Fruit fly (Drosophila melanogaster): ENCODE data around the gene CG12985.

Gene CG12985

DNA sequence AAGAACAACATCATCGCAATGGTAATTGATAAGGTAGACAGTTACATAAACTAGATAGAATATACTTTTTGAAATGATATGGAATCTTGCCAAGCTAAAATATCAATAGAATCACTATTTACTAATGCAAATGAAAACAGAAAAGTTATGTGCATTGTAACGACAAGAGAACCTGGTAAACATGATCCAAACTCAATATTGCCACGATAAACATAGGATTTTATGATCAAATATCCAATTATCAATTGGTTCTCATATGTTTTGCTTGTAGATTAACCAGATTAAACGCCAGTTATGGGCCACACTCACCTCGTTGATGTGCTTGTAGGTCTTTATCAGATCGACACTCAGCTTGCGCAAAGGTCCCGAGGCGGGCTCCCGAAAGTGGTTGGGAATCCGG is 11.2 kb upstream of the CG12985 start:
- peak; percentile 40 for TF ChIP-seq grn (GFP tag; optimal IDR thresholded peaks at IDR 0.05)
- TF ChIP-seq D19A (tag; optimal IDR thresholded peaks at IDR 0.05) = no peak
- no peak for TF ChIP-seq CG11696 (GFP tag; IDR thresholded peaks at IDR 0.05)
- TF ChIP-seq CG1603 (tag; optimal IDR thresholded peaks at IDR 0.05) = peak; percentile 8
- peak; percentile 80 for TF ChIP-seq sens (GFP tag)
- TF ChIP-seq ara (GFP tag; IDR thresholded peaks at IDR 0.05) = no peak
- no peak for TF ChIP-seq Hr51 (GFP tag; optimal IDR thresholded peaks at IDR 0.05)
- TF ChIP-seq Dip3 (GFP tag; optimal IDR thresholded peaks at IDR 0.05) = no peak
- no peak for TF ChIP-seq pfk (GFP tag; optimal IDR thresholded peaks at IDR 0.05)
- no peak for TF ChIP-seq Usf (GFP tag; optimal IDR thresholded peaks at IDR 0.05)
- TF ChIP-seq CG7357 (GFP tag; IDR thresholded peaks at IDR 0.05) = no peak
- TF ChIP-seq CG12744 (GFP tag; optimal IDR thresholded peaks at IDR 0.05) = no peak
- no peak for TF ChIP-seq slbo (GFP tag; IDR thresholded peaks at IDR 0.05)
- TF ChIP-seq CG33557 (GFP tag; optimal IDR thresholded peaks at IDR 0.05) = peak; percentile 36
- no peak for TF ChIP-seq luna (GFP tag; optimal IDR thresholded peaks at IDR 0.05)
- TF ChIP-seq ranshi (GFP tag; IDR thresholded peaks at IDR 0.05) = no peak
- TF ChIP-seq dmrt11E (tag; optimal IDR thresholded peaks at IDR 0.05) = peak; percentile 38
- peak; percentile 11 for TF ChIP-seq CG14710 (tag; optimal IDR thresholded peaks at IDR 0.05)
- no peak for TF ChIP-seq CG10209 (GFP tag; optimal IDR thresholded peaks at IDR 0.05)
- TF ChIP-seq Ets65A (GFP tag) = peak; percentile 56
- TF ChIP-seq CG15696 (tag; optimal IDR thresholded peaks at IDR 0.05) = peak; percentile 77
- TF ChIP-seq CG34422 (GFP tag; IDR thresholded peaks at IDR 0.05) = no peak
- TF ChIP-seq Xrp1 (GFP tag; IDR thresholded peaks at IDR 0.05) = 0 out of 2 replicates have a peak, but pooled peaks have one; percentile 12
- TF ChIP-seq seq (GFP tag; IDR thresholded peaks at IDR 0.05) = no peak
- TF ChIP-seq zen2 (GFP tag; IDR thresholded peaks at IDR 0.05; ENCODE audit: partially characterized antibody) = no peak
- TF ChIP-seq gce (GFP tag; IDR thresholded peaks at IDR 0.05) = no peak
- no peak for TF ChIP-seq slou (GFP tag; optimal IDR thresholded peaks at IDR 0.05)
- TF ChIP-seq Abd-B (GFP tag; optimal IDR thresholded peaks at IDR 0.05) = no peak
- TF ChIP-seq Optix (GFP tag; IDR thresholded peaks at IDR 0.05) = no peak
- no peak for TF ChIP-seq stc (GFP tag; IDR thresholded peaks at IDR 0.05)
- no peak for TF ChIP-seq CG32767 (GFP tag; IDR thresholded peaks at IDR 0.05)
- peak; percentile 35 for TF ChIP-seq CG9727 (GFP tag; optimal IDR thresholded peaks at IDR 0.05)

dm6 chrX:17873329-17873728 is 10.2 kb upstream of the CG12985 start:
- no peak for TF ChIP-seq zen2 (GFP tag; IDR thresholded peaks at IDR 0.05; ENCODE audit: partially characterized antibody)
- TF ChIP-seq sens (GFP tag) = peak; percentile 35
- TF ChIP-seq btn (GFP tag; optimal IDR thresholded peaks at IDR 0.05) = no peak

DNA sequence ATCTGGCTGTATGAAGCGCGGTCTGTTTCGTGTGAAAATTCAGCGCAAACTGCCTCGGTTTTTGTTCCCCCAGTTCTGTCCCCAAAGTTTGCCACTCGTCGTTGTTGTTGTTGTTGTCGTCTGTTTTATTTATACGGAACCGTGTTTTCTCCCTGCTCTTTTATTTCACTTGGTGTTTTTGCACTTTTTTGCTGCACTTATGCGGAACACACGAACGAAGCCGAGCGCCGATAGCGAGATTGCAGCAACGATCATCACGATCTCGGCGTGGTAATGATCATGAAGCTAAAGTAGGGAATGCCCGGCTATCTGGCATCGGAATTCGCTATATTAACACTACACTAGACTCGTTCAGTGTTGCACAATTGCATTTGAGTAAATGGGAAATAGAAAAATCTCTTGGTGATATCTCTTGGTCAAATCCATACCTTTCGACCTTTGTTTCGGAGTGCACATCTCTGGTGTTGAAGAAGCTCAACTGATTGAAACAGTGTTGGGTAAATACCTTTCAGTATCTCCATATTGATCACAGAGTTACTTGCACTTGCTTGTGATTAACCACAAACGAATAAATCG is 8.4 kb upstream of the CG12985 start:
- TF ChIP-seq nom (GFP tag; optimal IDR thresholded peaks at IDR 0.05) (peak; percentile 42), bsh (GFP tag; optimal IDR thresholded peaks at IDR 0.05) (peak in 1 of 2 experiments; percentile 24), CG11093 (GFP tag; IDR thresholded peaks at IDR 0.05) (no peak), CG4360 (GFP tag; IDR thresholded peaks at IDR 0.05) (0 out of 2 replicates have a peak, but pooled peaks have one; percentile 16), stwl (tag; optimal IDR thresholded peaks at IDR 0.05) (peak; percentile 48)

Measured in whole organism, embryonic.